Fruit fly (Drosophila melanogaster) whole organism, embryonic: ENCODE data around the gene Nmt.

ENCODE experiments used
- B-H2 ChIP-seq: fragments of 200-800 bp; sonication (Bioruptor generic); optimal IDR thresholded peaks from 2 replicates; lab custom pipeline; 2018; ENCODE audit warnings: missing biosample characterization, mild to moderate bottlenecking, missing genetic modification characterization
- BEAF-32 ChIP-seq: fragments of 200-800 bp; sonication (Bioruptor generic); optimal IDR thresholded peaks from 3 replicates; lab custom pipeline; 2017; ENCODE audit warnings: missing biosample characterization, missing genetic modification characterization, mild to moderate bottlenecking, moderate library complexity, missing genetic modification reagents
- Bdp1 ChIP-seq: fragments of 200-800 bp; sonication (Bioruptor generic); optimal IDR thresholded peaks from 3 replicates; lab custom pipeline; 2016; ENCODE audit warnings: missing biosample characterization, missing genetic modification characterization
- Blimp-1 ChIP-seq: fragments of 200-800 bp; sonication (Bioruptor generic); optimal IDR thresholded peaks from 3 replicates; lab custom pipeline; 2018; ENCODE audit warnings: missing biosample characterization, missing genetic modification characterization, mild to moderate bottlenecking, moderate library complexity, missing genetic modification reagents
- CG10565 ChIP-seq: fragments of 200-800 bp; sonication (Bioruptor generic); optimal IDR thresholded peaks from 3 replicates; lab custom pipeline; 2016; ENCODE audit warnings: missing biosample characterization, mild to moderate bottlenecking, missing genetic modification characterization
- CG11085 ChIP-seq: fragments of 200-800 bp; sonication (Bioruptor generic); IDR thresholded peaks from 2 replicates; pipeline ENCODE4 v1.3.6; 2022; ENCODE audit warnings: missing biosample characterization, missing genetic modification characterization
- CG11093 ChIP-seq: fragments of 200-800 bp; sonication (Bioruptor generic); IDR thresholded peaks from 3 replicates; pipeline ENCODE4 v1.3.6; 2022; ENCODE audit warnings: missing biosample characterization, missing genetic modification characterization
- CG12659 ChIP-seq: fragments of 200-800 bp; sonication (Bioruptor generic); optimal IDR thresholded peaks from 3 replicates; lab custom pipeline; 2017; ENCODE audit warnings: mild to moderate bottlenecking, missing biosample characterization, missing genetic modification reagents, missing genetic modification characterization
- CG14710 ChIP-seq: fragments of 200-800 bp; sonication (Bioruptor generic); optimal IDR thresholded peaks from 3 replicates; lab custom pipeline; 2019; ENCODE audit warnings: missing biosample characterization, mild to moderate bottlenecking, missing genetic modification characterization, moderate library complexity
- CG15269 ChIP-seq: fragments of 200-800 bp; sonication (Bioruptor generic); optimal IDR thresholded peaks from 2 replicates; lab custom pipeline; 2018; ENCODE audit warnings: missing biosample characterization, mild to moderate bottlenecking, missing genetic modification characterization, moderate library complexity
- CG1602 ChIP-seq: fragments of 200-800 bp; sonication (Bioruptor generic); optimal IDR thresholded peaks from 3 replicates; lab custom pipeline; 2016; ENCODE audit warnings: missing biosample characterization, missing genetic modification characterization
- CG17359 ChIP-seq: fragments of 200-800 bp; sonication (Bioruptor generic); optimal IDR thresholded peaks from 3 replicates; lab custom pipeline; 2018; ENCODE audit warnings: missing biosample characterization, mild to moderate bottlenecking, missing genetic modification characterization, moderate library complexity
- CG18011 ChIP-seq: fragments of 200-800 bp; sonication (Bioruptor generic); optimal IDR thresholded peaks from 2 replicates; lab custom pipeline; 2017; ENCODE audit warnings: missing biosample characterization, missing genetic modification characterization, mild to moderate bottlenecking, moderate library complexity, missing genotype
- CG18476 ChIP-seq: fragments of 200-800 bp; sonication (Bioruptor generic); optimal IDR thresholded peaks from 2 replicates; lab custom pipeline; 2016; ENCODE audit warnings: missing biosample characterization, mild to moderate bottlenecking, missing genetic modification characterization
- CG2116 ChIP-seq: fragments of 200-800 bp; sonication (Bioruptor generic); optimal IDR thresholded peaks from 3 replicates; lab custom pipeline; 2018; ENCODE audit warnings: missing biosample characterization, mild to moderate bottlenecking, missing genetic modification characterization
- CG32532 ChIP-seq: fragments of 200-800 bp; sonication (Bioruptor generic); IDR thresholded peaks from 2 replicates; pipeline ENCODE4 v1.3.6; 2022; ENCODE audit warnings: missing biosample characterization, missing genetic modification characterization
- CG34224 ChIP-seq: fragments of 200-800 bp; sonication (Bioruptor generic); IDR thresholded peaks from 3 replicates; pipeline ENCODE4 v1.3.6; 2022; ENCODE audit warnings: missing biosample characterization, missing genetic modification characterization; ENCODE audit not compliant: partially characterized antibody
- CG43689 ChIP-seq: fragments of 200-800 bp; sonication (Bioruptor generic); IDR thresholded peaks from 2 replicates; pipeline ENCODE4 v1.3.6; 2022; ENCODE audit warnings: missing biosample characterization, missing genetic modification characterization
- CG8089 ChIP-seq: fragments of 200-800 bp; sonication (Bioruptor generic); optimal IDR thresholded peaks from 3 replicates; lab custom pipeline; 2016; ENCODE audit warnings: missing biosample characterization, missing genetic modification characterization
- CG9797 ChIP-seq: fragments of 200-800 bp; sonication (Bioruptor generic); optimal IDR thresholded peaks from 3 replicates; lab custom pipeline; 2018; ENCODE audit warnings: missing biosample characterization, mild to moderate bottlenecking, missing genetic modification characterization
- D19A ChIP-seq: fragments of 200-800 bp; optimal IDR thresholded peaks from 3 replicates; lab custom pipeline; 2019; ENCODE audit warnings: missing biosample characterization, mild to moderate bottlenecking, missing genetic modification characterization, moderate library complexity
- Dad ChIP-seq: fragments of 200-800 bp; sonication (Bioruptor generic); optimal IDR thresholded peaks from 3 replicates; lab custom pipeline; 2016; ENCODE audit warnings: missing biosample characterization, missing genetic modification characterization
- Dfd ChIP-seq, 2 experiments: fragments of >200 bp; optimal IDR thresholded peaks; 2 replicates each; lab custom pipeline; 2017; ENCODE audit warnings: missing biosample characterization in 2 of 2, missing genetic modification characterization in 2 of 2
- E2f2 ChIP-seq: fragments of 200-800 bp; sonication (Bioruptor generic); IDR thresholded peaks from 2 replicates; pipeline ENCODE4 v1.3.6; 2022; ENCODE audit warnings: missing biosample characterization, missing genetic modification characterization
- Elba2 ChIP-seq: fragments of 200-800 bp; sonication (Bioruptor generic); optimal IDR thresholded peaks from 3 replicates; lab custom pipeline; 2016; ENCODE audit warnings: missing biosample characterization, missing genetic modification characterization
- Fer1 ChIP-seq: fragments of 200-800 bp; sonication (Bioruptor generic); optimal IDR thresholded peaks from 2 replicates; lab custom pipeline; 2017; ENCODE audit warnings: missing biosample characterization, mild to moderate bottlenecking, missing genetic modification characterization
- MESR4 ChIP-seq: fragments of 200-800 bp; sonication (Bioruptor generic); optimal IDR thresholded peaks from 2 replicates; lab custom pipeline; 2018; ENCODE audit warnings: missing biosample characterization, mild to moderate bottlenecking, missing genetic modification characterization, moderate library complexity
- NFAT ChIP-seq: fragments of 200-800 bp; sonication (Bioruptor generic); IDR thresholded peaks from 2 replicates; pipeline ENCODE4 v1.3.6; 2022; ENCODE audit warnings: missing biosample characterization, missing genetic modification characterization
- NK7.1 ChIP-seq: fragments of 200-800 bp; sonication (Bioruptor generic); optimal IDR thresholded peaks from 3 replicates; lab custom pipeline; 2016; ENCODE audit warnings: missing biosample characterization, missing genetic modification characterization
- NfI ChIP-seq: fragments of 200-800 bp; sonication (Bioruptor generic); optimal IDR thresholded peaks from 3 replicates; lab custom pipeline; 2018; ENCODE audit warnings: missing biosample characterization, mild to moderate bottlenecking, missing genetic modification characterization, moderate library complexity
- Sox102F ChIP-seq: fragments of 200-800 bp; sonication (Bioruptor generic); optimal IDR thresholded peaks from 2 replicates; lab custom pipeline; 2018; ENCODE audit warnings: missing biosample characterization, mild to moderate bottlenecking, missing genetic modification characterization, moderate library complexity
- Usf ChIP-seq: fragments of 200-800 bp; sonication (Bioruptor generic); optimal IDR thresholded peaks from 2 replicates; lab custom pipeline; 2017; ENCODE audit warnings: missing genotype, missing biosample characterization, missing genetic modification characterization
- YL-1 ChIP-seq: fragments of 200-800 bp; sonication (Bioruptor generic); optimal IDR thresholded peaks from 3 replicates; lab custom pipeline; 2017; ENCODE audit warnings: missing biosample characterization, mild to moderate bottlenecking, missing genetic modification characterization
- dpn ChIP-seq, 2 experiments: fragments of 200-800 bp; sonication (Bioruptor generic); optimal IDR thresholded peaks; 3 replicates each; lab custom pipeline; 2016; ENCODE audit warnings: missing biosample characterization in 2 of 2, missing genetic modification characterization in 2 of 2
- en ChIP-seq: fragments of 200-800 bp; sonication (Bioruptor generic); optimal IDR thresholded peaks from 2 replicates; lab custom pipeline; 2016; ENCODE audit warnings: missing biosample characterization, missing genetic modification characterization
- eyg ChIP-seq: fragments of 200-800 bp; sonication (Bioruptor generic); optimal IDR thresholded peaks from 3 replicates; lab custom pipeline; 2016; ENCODE audit warnings: missing biosample characterization, missing genetic modification characterization
- fru ChIP-seq: fragments of >200 bp; optimal IDR thresholded peaks from 2 replicates; lab custom pipeline; 2017
- gfzf ChIP-seq: fragments of 200-800 bp; sonication (Bioruptor generic); optimal IDR thresholded peaks from 2 replicates; lab custom pipeline; 2016; ENCODE audit warnings: missing biosample characterization, mild to moderate bottlenecking, missing genetic modification characterization, moderate library complexity
- grau ChIP-seq: fragments of 200-800 bp; optimal IDR thresholded peaks from 3 replicates; lab custom pipeline; 2019; ENCODE audit warnings: missing biosample characterization, mild to moderate bottlenecking, missing genetic modification characterization, moderate library complexity
- odd ChIP-seq: fragments of 200-800 bp; sonication (Bioruptor generic); optimal IDR thresholded peaks from 2 replicates; lab custom pipeline; 2017; ENCODE audit warnings: missing biosample characterization, mild to moderate bottlenecking, missing genetic modification characterization
- pzg ChIP-seq: fragments of 200-800 bp; sonication (Bioruptor generic); optimal IDR thresholded peaks from 3 replicates; lab custom pipeline; 2018; ENCODE audit warnings: missing biosample characterization, mild to moderate bottlenecking, missing genetic modification characterization, moderate library complexity
- ro ChIP-seq: fragments of 200-800 bp; sonication (Bioruptor generic); IDR thresholded peaks from 2 replicates; pipeline ENCODE4 v1.3.6; 2022; ENCODE audit warnings: missing biosample characterization, missing genetic modification characterization
- sens-2 ChIP-seq: fragments of 200-800 bp; sonication (Bioruptor generic); IDR thresholded peaks from 2 replicates; pipeline ENCODE4 v1.3.6; 2022; ENCODE audit warnings: missing biosample characterization, missing genetic modification characterization
- sim ChIP-seq: fragments of 200-800 bp; sonication (Bioruptor generic); IDR thresholded peaks from 2 replicates; pipeline ENCODE4 v1.3.6; 2022; ENCODE audit warnings: missing biosample characterization, missing genetic modification characterization
- stwl ChIP-seq: fragments of 200-800 bp; sonication (Bioruptor generic); optimal IDR thresholded peaks from 3 replicates; lab custom pipeline; 2018; ENCODE audit warnings: missing biosample characterization, mild to moderate bottlenecking, missing genetic modification characterization, moderate library complexity
- unpg ChIP-seq: fragments of 200-800 bp; sonication (Bioruptor generic); optimal IDR thresholded peaks from 3 replicates; lab custom pipeline; 2018; ENCODE audit warnings: missing biosample characterization, mild to moderate bottlenecking, missing genetic modification characterization, moderate library complexity
- z ChIP-seq: fragments of 200-800 bp; sonication (Bioruptor generic); IDR thresholded peaks from 3 replicates; pipeline ENCODE4 v1.3.6; 2022; ENCODE audit warnings: missing biosample characterization, missing genetic modification characterization
- zen2 ChIP-seq: fragments of 200-800 bp; sonication (Bioruptor generic); IDR thresholded peaks from 3 replicates; pipeline ENCODE4 v1.3.6; 2022; ENCODE audit warnings: missing biosample characterization, missing genetic modification characterization; ENCODE audit not compliant: partially characterized antibody

The Nmt gene

dm6 chr3L:8197779-8198279 lies 19.6 kb upstream of the Nmt start, which contains the start of the genes UbcE2M and Dhps (continued):
- peak; percentile 66 for TF ChIP-seq unpg (GFP tag; lab: Kevin White, UChicago)
- TF ChIP-seq odd (GFP tag; lab: Kevin White, UChicago) = no peak
- peak; percentile 14 for TF ChIP-seq CG18476 (GFP tag; lab: Kevin White, UChicago)
- peak; percentile 74 for TF ChIP-seq CG32532 (GFP tag; lab: Robert Waterston, UW)
- TF ChIP-seq CG8089 (GFP tag; lab: Kevin White, UChicago) = no peak
- no peak for TF ChIP-seq Elba2 (GFP tag; lab: Kevin White, UChicago)
- TF ChIP-seq CG17359 = peak; percentile 63
- TF ChIP-seq Dad = no peak
- TF ChIP-seq NFAT (GFP tag; lab: Robert Waterston, UW) = peak; percentile 62
- TF ChIP-seq sim (GFP tag; lab: Robert Waterston, UW) = no peak
- TF ChIP-seq CG15269 = no peak
- TF ChIP-seq CG10565 = no peak
- TF ChIP-seq ro (GFP tag; lab: Robert Waterston, UW) = no peak
- TF ChIP-seq, all 482 proteins: peak for 276

dm6 chr3L:8193016-8193415 lies 14.8 kb upstream of the Nmt start, which contains the start of gene CG7387:
Gene CG7387 (minus strand): TSS chr3L:8193116.
- no peak for TF ChIP-seq CG43689 (GFP tag; lab: Robert Waterston, UW)
- TF ChIP-seq eyg (GFP tag; lab: Kevin White, UChicago) = no peak
- no peak for TF ChIP-seq CG11093 (GFP tag; lab: Robert Waterston, UW)
- no peak for TF ChIP-seq z
- no peak for TF ChIP-seq NfI (GFP tag; lab: Kevin White, UChicago)
- no peak for TF ChIP-seq NK7.1
- no peak for TF ChIP-seq Blimp-1 (GFP tag; lab: Kevin White, UChicago)
- TF ChIP-seq CG18011 (GFP tag; lab: Kevin White, UChicago) = no peak
- TF ChIP-seq, all 482 proteins: peak for 0

- peak; percentile 16 for TF ChIP-seq B-H2 (GFP tag; lab: Kevin White, UChicago)
- peak; percentile 47 for TF ChIP-seq pzg
- peak; percentile 22; the same call in 1 of the 3 replicates for TF ChIP-seq CG34224 (GFP tag; lab: Robert Waterston, UW)
- no peak for TF ChIP-seq sens-2
- peak; percentile 17 for TF ChIP-seq BEAF-32 (GFP tag; lab: Kevin White, UChicago)
- TF ChIP-seq Sox102F (GFP tag; lab: Kevin White, UChicago) = no peak
- peak; percentile 55 for TF ChIP-seq CG2116 (GFP tag; lab: Kevin White, UChicago)
- TF ChIP-seq CG14710 (tag; lab: Kevin White, UChicago) = peak; percentile 38
- no peak for TF ChIP-seq fru (lab: Kevin White, UChicago)
- TF ChIP-seq MESR4 (GFP tag; lab: Kevin White, UChicago) = peak; percentile 59
- TF ChIP-seq stwl (tag; lab: Kevin White, UChicago) = peak; percentile 82
- TF ChIP-seq E2f2 (GFP tag; lab: Robert Waterston, UW) = peak; percentile 84
- peak; percentile 71 for TF ChIP-seq gfzf (GFP tag; lab: Kevin White, UChicago)
- TF ChIP-seq YL-1 = peak; percentile 22
- TF ChIP-seq CG11085 (GFP tag; lab: Robert Waterston, UW) = no peak
- TF ChIP-seq en (GFP tag; lab: Kevin White, UChicago) = no peak
- TF ChIP-seq CG9797 (GFP tag; lab: Kevin White, UChicago) = peak; percentile 42
- TF ChIP-seq Fer1 (GFP tag; lab: Kevin White, UChicago) = peak; percentile 9
- TF ChIP-seq grau (tag; lab: Kevin White, UChicago) = peak; percentile 9
- peak; percentile 46 for TF ChIP-seq CG12659 (GFP tag; lab: Kevin White, UChicago)
- TF ChIP-seq zen2 = no peak
- TF ChIP-seq Usf = no peak
- TF ChIP-seq D19A (tag; lab: Kevin White, UChicago) = no peak
- no peak for TF ChIP-seq Dfd (GFP tag; optimal IDR thresholded peaks at IDR 0.05; lab: Kevin White, UChicago)
- TF ChIP-seq CG1602 (GFP tag; lab: Kevin White, UChicago) = no peak
- no peak for TF ChIP-seq Bdp1 (GFP tag; lab: Kevin White, UChicago)
- TF ChIP-seq dpn (GFP tag; optimal IDR thresholded peaks at IDR 0.05; lab: Kevin White, UChicago) = no peak
These were observed 12.9 kb upstream of the Nmt start, which contains the start of gene MED24 for dm6 chr3L:8191042-8191613. Gene MED24 (plus strand): TSS chr3L:8191270.
